Worm (Caenorhabditis elegans) whole organism, L2 larva: ENCODE data around the gene W01D2.1.

ENCODE experiments used
- C34F6.9 ChIP-seq: fragments of 150-350 bp; optimal IDR thresholded peaks from 2 replicates; lab custom pipeline; 2014; ENCODE audit warnings: missing biosample characterization, missing genetic modification characterization
- F13H6.1 ChIP-seq: sonication (generic microtip); optimal IDR thresholded peaks from 2 replicates; lab custom pipeline; 2016; ENCODE audit warnings: missing genetic modification characterization, missing compliant biosample characterization
- R02D3.7 ChIP-seq: fragments of 150-350 bp; optimal IDR thresholded peaks from 2 replicates; lab custom pipeline; 2014; ENCODE audit warnings: missing biosample characterization, missing genetic modification characterization
- Y55F3AM.14 ChIP-seq: fragments of 200-800 bp; sonication (Bioruptor generic); optimal IDR thresholded peaks from 2 replicates; lab custom pipeline; 2018; ENCODE audit warnings: mild to moderate bottlenecking, missing genetic modification characterization, missing compliant biosample characterization
- ZK546.5 ChIP-seq: sonication (generic microtip); optimal IDR thresholded peaks from 2 replicates; lab custom pipeline; 2017; ENCODE audit warnings: missing biosample characterization, missing genetic modification characterization
- aly-2 ChIP-seq: fragments of 150-350 bp; optimal IDR thresholded peaks from 2 replicates; lab custom pipeline; 2014; ENCODE audit warnings: missing biosample characterization, missing genetic modification characterization
- ama-1 ChIP-seq: fragments of 150-350 bp; optimal IDR thresholded peaks from 2 replicates; lab custom pipeline; 2018; ENCODE audit warnings: inconsistent platforms
- blmp-1 ChIP-seq: sonication (generic microtip); optimal IDR thresholded peaks from 2 replicates; lab custom pipeline; 2017; ENCODE audit warnings: missing genetic modification characterization, mild to moderate bottlenecking, missing compliant biosample characterization, antibody characterized with exemption, moderate library complexity; ENCODE audit not compliant: insufficient read depth
- ceh-16 ChIP-seq: fragments of 150-350 bp; optimal IDR thresholded peaks from 2 replicates; lab custom pipeline; 2014; ENCODE audit warnings: missing biosample characterization, missing genetic modification characterization
- ceh-82 ChIP-seq: fragments of 150-350 bp; optimal IDR thresholded peaks from 2 replicates; lab custom pipeline; 2014; ENCODE audit warnings: missing biosample characterization, missing genetic modification characterization
- crh-2 ChIP-seq: sonication (generic microtip); optimal IDR thresholded peaks from 2 replicates; lab custom pipeline; 2017; ENCODE audit warnings: missing biosample characterization, missing genetic modification characterization
- dmd-4 ChIP-seq: sonication (generic microtip); optimal IDR thresholded peaks from 2 replicates; lab custom pipeline; 2017; ENCODE audit warnings: missing biosample characterization, missing genetic modification characterization
- egl-27 ChIP-seq: sonication (generic microtip); optimal IDR thresholded peaks from 3 replicates; lab custom pipeline; 2017; ENCODE audit warnings: missing biosample characterization, missing genetic modification reagents, missing genetic modification characterization
- elt-3 ChIP-seq: sonication (generic microtip); optimal IDR thresholded peaks from 2 replicates; lab custom pipeline; 2017; ENCODE audit warnings: missing biosample characterization, missing genetic modification characterization
- fos-1 ChIP-seq: fragments of 150-350 bp; optimal IDR thresholded peaks from 2 replicates; lab custom pipeline; 2014; ENCODE audit warnings: missing biosample characterization, missing genetic modification characterization
- gmeb-1 ChIP-seq: fragments of 150-350 bp; optimal IDR thresholded peaks from 2 replicates; lab custom pipeline; 2014; ENCODE audit warnings: missing biosample characterization, missing genetic modification characterization
- lin-11 ChIP-seq: fragments of 150-350 bp; sonication (generic microtip); optimal IDR thresholded peaks from 2 replicates; lab custom pipeline; 2014; ENCODE audit warnings: missing biosample characterization, missing genetic modification characterization, inconsistent platforms, mixed read lengths
- lin-13 ChIP-seq: fragments of 150-350 bp; optimal IDR thresholded peaks from 2 replicates; lab custom pipeline; 2014; ENCODE audit warnings: missing biosample characterization, missing genetic modification reagents, missing genetic modification characterization
- lsy-2 ChIP-seq, 2 experiments: fragments of 150-350 bp in 1 of 2; sonication (generic microtip) in 1 of 2; optimal IDR thresholded peaks; 2 replicates each; lab custom pipeline; 2014 to 2017; ENCODE audit warnings: missing biosample characterization in 2 of 2, missing genetic modification characterization in 2 of 2
- mab-5 ChIP-seq: fragments of 150-350 bp; optimal IDR thresholded peaks from 2 replicates; lab custom pipeline; 2014; ENCODE audit warnings: missing biosample characterization, missing genetic modification characterization
- mbf-1 ChIP-seq: sonication (generic microtip); optimal IDR thresholded peaks from 2 replicates; lab custom pipeline; 2017; ENCODE audit warnings: missing biosample characterization, missing genetic modification characterization
- mdl-1 ChIP-seq, 2 experiments: fragments of 150-350 bp in 1 of 2; sonication (generic microtip) in 1 of 2; optimal IDR thresholded peaks; 2 replicates each; lab custom pipeline; 2017; ENCODE audit warnings: missing biosample characterization in 2 of 2, missing genetic modification characterization in 2 of 2
- nhr-10 ChIP-seq: sonication (generic microtip); optimal IDR thresholded peaks from 2 replicates; lab custom pipeline; 2017; ENCODE audit warnings: missing biosample characterization, missing genetic modification characterization
- nhr-11 ChIP-seq: fragments of 150-350 bp; optimal IDR thresholded peaks from 2 replicates; lab custom pipeline; 2014; ENCODE audit warnings: missing biosample characterization, missing genetic modification characterization
- nhr-12 ChIP-seq: fragments of 150-350 bp; optimal IDR thresholded peaks from 2 replicates; lab custom pipeline; 2014; ENCODE audit warnings: missing biosample characterization, missing genetic modification characterization
- nhr-21 ChIP-seq: fragments of 150-350 bp; optimal IDR thresholded peaks from 2 replicates; lab custom pipeline; 2014; ENCODE audit warnings: missing biosample characterization, missing genetic modification characterization
- nhr-23 ChIP-seq: fragments of 150-350 bp; optimal IDR thresholded peaks from 2 replicates; lab custom pipeline; 2014; ENCODE audit warnings: missing biosample characterization, missing genetic modification reagents, missing genetic modification characterization
- nhr-237 ChIP-seq: fragments of 150-350 bp; optimal IDR thresholded peaks from 2 replicates; lab custom pipeline; 2014; ENCODE audit warnings: missing biosample characterization, missing genetic modification characterization
- nhr-25 ChIP-seq: fragments of 150-350 bp; sonication (generic microtip); optimal IDR thresholded peaks from 3 replicates; lab custom pipeline; 2014; ENCODE audit warnings: missing biosample characterization, missing genetic modification characterization
- nhr-6 ChIP-seq: fragments of 150-350 bp; optimal IDR thresholded peaks from 2 replicates; lab custom pipeline; 2014; ENCODE audit warnings: missing biosample characterization, missing genetic modification characterization
- nhr-77 ChIP-seq: fragments of 150-350 bp; optimal IDR thresholded peaks from 2 replicates; lab custom pipeline; 2014; ENCODE audit warnings: missing biosample characterization, missing genetic modification characterization
- peb-1 ChIP-seq: fragments of 150-350 bp; optimal IDR thresholded peaks from 2 replicates; lab custom pipeline; 2014; ENCODE audit warnings: missing biosample characterization, missing genetic modification characterization
- sem-4 ChIP-seq: fragments of 150-350 bp; optimal IDR thresholded peaks from 2 replicates; lab custom pipeline; 2014; ENCODE audit warnings: missing biosample characterization, missing genetic modification reagents, missing genetic modification characterization
- skn-1 ChIP-seq: sonication (generic microtip); optimal IDR thresholded peaks from 2 replicates; lab custom pipeline; 2017; ENCODE audit warnings: missing biosample characterization, missing genetic modification characterization
- sma-3 ChIP-seq: sonication (generic microtip); optimal IDR thresholded peaks from 2 replicates; lab custom pipeline; 2016; ENCODE audit warnings: missing genetic modification reagents, missing genetic modification characterization, missing compliant biosample characterization
- sma-9 ChIP-seq, 2 experiments: fragments of 150-350 bp in 1 of 2; sonication (generic microtip) in 1 of 2; optimal IDR thresholded peaks; 2 replicates each; lab custom pipeline; 2014 to 2016; ENCODE audit warnings: missing genetic modification characterization in 2 of 2, mild to moderate bottlenecking in 1 of 2, missing biosample characterization in 1 of 2, missing compliant biosample characterization in 1 of 2, missing genetic modification reagents in 1 of 2, moderate library complexity in 1 of 2
- snpc-4 ChIP-seq: fragments of 150-350 bp; optimal IDR thresholded peaks from 2 replicates; lab custom pipeline; 2014; ENCODE audit warnings: missing biosample characterization, missing genetic modification characterization
- unc-39 ChIP-seq: fragments of 150-350 bp; optimal IDR thresholded peaks from 2 replicates; lab custom pipeline; 2014; ENCODE audit warnings: missing biosample characterization, missing genetic modification characterization
- unc-55 ChIP-seq: fragments of 150-350 bp; sonication (generic microtip); optimal IDR thresholded peaks from 3 replicates; lab custom pipeline; 2014; ENCODE audit warnings: missing biosample characterization, missing genetic modification reagents, missing genetic modification characterization
- zag-1 ChIP-seq: fragments of 150-350 bp; optimal IDR thresholded peaks from 2 replicates; lab custom pipeline; 2014; ENCODE audit warnings: missing biosample characterization, missing genetic modification characterization
- ztf-1 ChIP-seq: fragments of 200-800 bp; sonication (Bioruptor generic); conservative IDR thresholded peaks from 2 replicates; pipeline ENCODE4 v1.3.6; 2022; ENCODE audit warnings: missing genetic modification characterization, missing compliant biosample characterization
- ztf-4 ChIP-seq: fragments of 150-350 bp; optimal IDR thresholded peaks from 2 replicates; lab custom pipeline; 2014; ENCODE audit warnings: missing biosample characterization, missing genetic modification characterization

Gene W01D2.1

ce11 chrII:14794935-14795454, 20.3 kb upstream of the W01D2.1 start, which contains the start of gene eif-3.B (continued):
- TF ChIP-seq nhr-21 (tag; lab: Kevin White, UChicago) (peak; percentile 88), nhr-77 (tag; lab: Kevin White, UChicago) (peak; percentile 82), fos-1 (tag; lab: Kevin White, UChicago) (peak; percentile 78), skn-1 (tag; lab: Kevin White, UChicago) (peak; percentile 15), unc-39 (tag; lab: Kevin White, UChicago) (no peak), crh-2 (tag; lab: Kevin White, UChicago) (peak; percentile 94), nhr-12 (tag; lab: Kevin White, UChicago) (no peak), ceh-16 (tag; lab: Kevin White, UChicago) (peak; percentile 65), F13H6.1 (peak; percentile 95), Y55F3AM.14 (GFP tag; lab: Kevin White, UChicago) (no peak), nhr-6 (tag; lab: Kevin White, UChicago) (peak; percentile 80), nhr-11 (tag; lab: Kevin White, UChicago) (no peak), zag-1 (tag; lab: Kevin White, UChicago) (peak; percentile 74), mab-5 (tag; lab: Kevin White, UChicago) (peak; percentile 78), elt-3 (tag; lab: Kevin White, UChicago) (no peak), nhr-23 (tag; lab: Kevin White, UChicago) (no peak)

ce11 chrII:14798047-14798522, 17.2 kb upstream of the W01D2.1 start, which contains the start of gene tbc-20:
tbc-20 (plus strand) TSS chrII:14798472.
- TF ChIP-seq ceh-16 (tag; lab: Kevin White, UChicago) (no peak), aly-2 (tag; lab: Kevin White, UChicago) (no peak), blmp-1 (no peak), lin-11 (no peak), ztf-4 (tag; lab: Kevin White, UChicago) (no peak), mdl-1 (tag; optimal IDR thresholded peaks at IDR 0.05; lab: Kevin White, UChicago) (no peak), mbf-1 (tag; lab: Kevin White, UChicago) (no peak), R02D3.7 (tag; lab: Kevin White, UChicago) (no peak), snpc-4 (tag; lab: Kevin White, UChicago) (no peak), nhr-25 (peak; percentile 29), sem-4 (tag; lab: Kevin White, UChicago) (peak; percentile 18), Y55F3AM.14 (GFP tag; lab: Kevin White, UChicago) (no peak), gmeb-1 (tag; lab: Kevin White, UChicago) (peak; percentile 16), skn-1 (tag; lab: Kevin White, UChicago) (no peak), unc-55 (GFP tag; lab: Kevin White, UChicago) (peak; percentile 51), lsy-2 (tag; optimal IDR thresholded peaks at IDR 0.05; lab: Kevin White, UChicago) (peak in 1 of 2 experiments; percentile 54), sma-9 (GFP tag; optimal IDR thresholded peaks at IDR 0.05; lab: Kevin White, UChicago) (peak; percentile 20), sma-9 (tag; optimal IDR thresholded peaks at IDR 0.05; lab: Kevin White, UChicago) (no peak), lin-13 (GFP tag; lab: Kevin White, UChicago) (peak; percentile 20), ztf-1 (GFP tag; lab: Robert Waterston, UW) (no peak), C34F6.9 (tag; lab: Kevin White, UChicago) (peak; percentile 44), crh-2 (tag; lab: Kevin White, UChicago) (peak; percentile 40), fos-1 (tag; lab: Kevin White, UChicago) (no peak), nhr-237 (tag; lab: Kevin White, UChicago) (no peak), mab-5 (tag; lab: Kevin White, UChicago) (no peak), sma-3 (GFP tag; lab: Kevin White, UChicago) (peak; percentile 20), F13H6.1 (no peak), nhr-77 (tag; lab: Kevin White, UChicago) (peak; percentile 25)

DNA sequence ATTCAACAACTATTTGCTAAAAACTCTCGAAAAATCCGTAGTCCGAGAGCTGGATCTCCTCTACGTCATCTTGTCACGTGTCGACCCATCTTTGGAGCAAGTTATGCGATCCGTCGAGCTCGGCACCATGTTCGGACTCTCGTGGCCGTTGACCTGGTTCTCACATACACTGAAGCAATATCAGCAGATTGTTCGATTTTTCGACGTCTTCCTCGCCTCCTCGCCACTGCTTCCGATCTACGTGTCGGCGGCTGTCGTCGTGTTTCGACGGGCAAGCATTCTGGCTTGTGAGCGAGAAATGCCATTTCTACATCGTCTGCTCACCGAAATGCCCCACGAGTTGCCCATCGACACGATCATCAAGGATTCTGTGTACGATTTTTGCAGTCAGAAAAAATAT, 16.0 kb upstream of the W01D2.1 start:
- TF ChIP-seq nhr-25, result no peak

ce11 chrII:14801086-14801531, 14.2 kb upstream of the W01D2.1 start:
- TF ChIP-seq aly-2 (tag; lab: Kevin White, UChicago) (no peak), unc-55 (GFP tag; lab: Kevin White, UChicago) (peak; percentile 62), blmp-1 (no peak), ama-1 (peak; percentile 36), lin-13 (GFP tag; lab: Kevin White, UChicago) (peak; percentile 33), fos-1 (tag; lab: Kevin White, UChicago) (peak; percentile 11), dmd-4 (tag; lab: Kevin White, UChicago) (no peak), crh-2 (tag; lab: Kevin White, UChicago) (peak; percentile 54), C34F6.9 (tag; lab: Kevin White, UChicago) (no peak), nhr-23 (tag; lab: Kevin White, UChicago) (no peak), gmeb-1 (tag; lab: Kevin White, UChicago) (peak; percentile 30), mab-5 (tag; lab: Kevin White, UChicago) (no peak), mdl-1 (tag; optimal IDR thresholded peaks at IDR 0.05; lab: Kevin White, UChicago) (no peak), nhr-10 (no peak), nhr-77 (tag; lab: Kevin White, UChicago) (no peak), unc-39 (tag; lab: Kevin White, UChicago) (no peak), mbf-1 (tag; lab: Kevin White, UChicago) (no peak), F13H6.1 (peak; percentile 22), ztf-4 (tag; lab: Kevin White, UChicago) (no peak), ZK546.5 (no peak), sma-3 (GFP tag; lab: Kevin White, UChicago) (peak; percentile 6), egl-27 (no peak), nhr-25 (no peak), elt-3 (tag; lab: Kevin White, UChicago) (no peak), ceh-82 (tag; lab: Kevin White, UChicago) (no peak), peb-1 (tag; lab: Kevin White, UChicago) (no peak)
